Worm (Caenorhabditis elegans) whole organism, early embryonic: ENCODE measurements around the gene clec-158.

Experiments
- B0310.2 ChIP-seq: sonication (generic microtip); optimal IDR thresholded peaks from 2 replicates; lab custom pipeline; 2016; ENCODE audit warnings: mild to moderate bottlenecking, missing genetic modification characterization, missing compliant biosample characterization
- F13C5.2 ChIP-seq: sonication (generic microtip); optimal IDR thresholded peaks from 2 replicates; lab custom pipeline; 2017; ENCODE audit warnings: mild to moderate bottlenecking, missing genetic modification characterization, inconsistent platforms, missing compliant biosample characterization
- aly-1 ChIP-seq: sonication (generic microtip); optimal IDR thresholded peaks from 2 replicates; lab custom pipeline; 2016; ENCODE audit warnings: missing genetic modification characterization, missing compliant biosample characterization
- ama-1 ChIP-seq: fragments of 150-350 bp; optimal IDR thresholded peaks from 2 replicates; lab custom pipeline; 2014
- ceh-13 ChIP-seq: fragments of 200-800 bp; sonication (Bioruptor generic); optimal IDR thresholded peaks from 2 replicates; lab custom pipeline; 2018; ENCODE audit warnings: mild to moderate bottlenecking, missing genetic modification characterization, missing compliant biosample characterization
- ceh-36 ChIP-seq: sonication (generic microtip); optimal IDR thresholded peaks from 2 replicates; lab custom pipeline; 2016; ENCODE audit warnings: missing genetic modification characterization, inconsistent platforms, missing compliant biosample characterization
- ets-7 ChIP-seq: sonication (generic microtip); optimal IDR thresholded peaks from 2 replicates; lab custom pipeline; 2016; ENCODE audit warnings: missing genotype, missing genetic modification characterization, missing compliant biosample characterization
- flt-1 ChIP-seq: fragments of 200-800 bp; sonication (Bioruptor generic); IDR thresholded peaks from 2 replicates; pipeline ENCODE4 v1.3.6; 2022; ENCODE audit warnings: missing genetic modification characterization, missing compliant biosample characterization
- hmbx-1 ChIP-seq: sonication (generic microtip); optimal IDR thresholded peaks from 2 replicates; lab custom pipeline; 2016; ENCODE audit warnings: mild to moderate bottlenecking, missing genetic modification characterization, missing compliant biosample characterization
- hmg-4 ChIP-seq: fragments of 200-800 bp; sonication (Bioruptor generic); optimal IDR thresholded peaks from 2 replicates; lab custom pipeline; 2018; ENCODE audit warnings: mild to moderate bottlenecking, missing genetic modification characterization, missing compliant biosample characterization
- hnd-1 ChIP-seq: sonication (generic microtip); optimal IDR thresholded peaks from 2 replicates; lab custom pipeline; 2016; ENCODE audit warnings: missing genetic modification characterization, missing compliant biosample characterization
- pes-1 ChIP-seq: fragments of 200-800 bp; sonication (Bioruptor generic); IDR thresholded peaks from 2 replicates; pipeline ENCODE4 v1.3.6; 2022; ENCODE audit warnings: missing genetic modification reagents, missing genetic modification characterization, missing compliant biosample characterization
- scrt-1 ChIP-seq: fragments of 200-800 bp; sonication (Bioruptor generic); IDR thresholded peaks from 2 replicates; pipeline ENCODE4 v1.3.6; 2022; ENCODE audit warnings: missing genetic modification characterization, missing compliant biosample characterization
- sea-1 ChIP-seq: fragments of 200-800 bp; sonication (Bioruptor generic); conservative IDR thresholded peaks from 2 replicates; pipeline ENCODE4 v1.3.6; 2022; ENCODE audit warnings: missing genetic modification characterization, missing compliant biosample characterization
- tbx-11 ChIP-seq: fragments of 200-800 bp; sonication (Bioruptor generic); IDR thresholded peaks from 2 replicates; pipeline ENCODE4 v1.3.6; 2022; ENCODE audit warnings: missing genetic modification characterization, missing compliant biosample characterization
- tbx-37 ChIP-seq: fragments of 200-800 bp; sonication (Bioruptor generic); conservative IDR thresholded peaks from 2 replicates; pipeline ENCODE4 v1.3.6; 2022; ENCODE audit warnings: missing genetic modification reagents, missing genetic modification characterization, missing compliant biosample characterization
- tra-4 ChIP-seq: sonication (generic microtip); optimal IDR thresholded peaks from 2 replicates; lab custom pipeline; 2017; ENCODE audit warnings: missing genetic modification characterization, missing compliant biosample characterization

clec-158 gene

ce11 chrIII:6884203-6884602, 24.8 kb upstream of the clec-158 start, which contains the start of gene med-2:
med-2 (plus strand) TSS chrIII:6884503.
- no peak for TF ChIP-seq sea-1 (GFP tag; lab: Robert Waterston, UW)
- TF ChIP-seq hmg-4 (GFP tag; lab: Kevin White, UChicago) = no peak
- TF ChIP-seq hnd-1 = no peak
- no peak for TF ChIP-seq flt-1 (GFP tag; lab: Robert Waterston, UW)
- TF ChIP-seq scrt-1 = no peak
- TF ChIP-seq aly-1 = no peak
- no peak for TF ChIP-seq hmbx-1 (tag; lab: Kevin White, UChicago)
- TF ChIP-seq tbx-11 = no peak
- no peak for TF ChIP-seq F13C5.2 (tag; lab: Kevin White, UChicago)
- no peak for TF ChIP-seq ets-7 (tag; lab: Kevin White, UChicago)
- TF ChIP-seq ceh-13 (GFP tag; lab: Kevin White, UChicago) = no peak
- no peak for TF ChIP-seq ama-1 (lab: Kevin White, UChicago)
- TF ChIP-seq tra-4 = no peak
- TF ChIP-seq tbx-37 (GFP tag; lab: Robert Waterston, UW) = no peak
- TF ChIP-seq ceh-36 = no peak
- TF ChIP-seq B0310.2 (tag; lab: Kevin White, UChicago) = no peak
- TF ChIP-seq pes-1 (GFP tag; lab: Robert Waterston, UW) = no peak

DNA sequence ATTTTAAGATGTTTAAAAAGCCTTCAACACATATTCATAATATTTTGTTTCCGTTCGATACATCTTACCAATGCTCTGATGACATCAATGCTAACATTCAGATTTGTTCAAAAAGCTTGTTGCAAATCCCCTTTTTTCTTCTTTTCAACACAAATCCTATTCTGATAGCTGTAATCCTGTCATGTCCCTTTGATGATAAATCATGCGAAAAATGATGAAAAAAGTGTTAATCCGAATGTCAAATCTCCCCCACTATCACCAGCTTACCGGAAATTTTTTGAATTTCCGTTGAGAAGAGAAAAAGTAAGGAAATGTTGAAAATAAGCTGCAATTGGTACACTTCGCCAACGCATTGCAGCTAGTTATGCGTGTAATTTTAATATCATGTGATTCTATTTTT, 22.4 kb upstream of the clec-158 start:
- TF ChIP-seq sea-1 (GFP tag; lab: Robert Waterston, UW) = no peak
- TF ChIP-seq ama-1 (lab: Kevin White, UChicago) = no peak
- TF ChIP-seq ets-7 (tag; lab: Kevin White, UChicago) = no peak
- no peak for TF ChIP-seq hnd-1
- TF ChIP-seq B0310.2 (tag; lab: Kevin White, UChicago) = no peak
- no peak for TF ChIP-seq flt-1 (GFP tag; lab: Robert Waterston, UW)
- TF ChIP-seq tra-4 = no peak
- TF ChIP-seq tbx-37 (GFP tag; lab: Robert Waterston, UW) = no peak
- no peak for TF ChIP-seq pes-1 (GFP tag; lab: Robert Waterston, UW)
- no peak for TF ChIP-seq ceh-36
- TF ChIP-seq hmg-4 (GFP tag; lab: Kevin White, UChicago) = no peak
- TF ChIP-seq ceh-13 (GFP tag; lab: Kevin White, UChicago) = no peak
- no peak for TF ChIP-seq hmbx-1 (tag; lab: Kevin White, UChicago)
- TF ChIP-seq F13C5.2 (tag; lab: Kevin White, UChicago) = no peak
- TF ChIP-seq scrt-1 = no peak
- TF ChIP-seq aly-1 = no peak
- TF ChIP-seq tbx-11 = no peak

- TF ChIP-seq tra-4 (no peak), ets-7 (tag; lab: Kevin White, UChicago) (no peak), tbx-11 (no peak), hmbx-1 (tag; lab: Kevin White, UChicago) (no peak)
These were observed 21.4 kb upstream of the clec-158 start, which contains the start of gene K04C2.7 for ce11 chrIII:6880797-6881196. K04C2.7 (plus strand) TSS chrIII:6881097.

ce11 chrIII:6873724-6874123, 14.3 kb upstream of the clec-158 start:
- TF ChIP-seq hmbx-1 (tag; lab: Kevin White, UChicago) = no peak
- no peak for TF ChIP-seq flt-1 (GFP tag; lab: Robert Waterston, UW)
- no peak for TF ChIP-seq ets-7 (tag; lab: Kevin White, UChicago)
- no peak for TF ChIP-seq tra-4
- TF ChIP-seq hnd-1 = no peak
- no peak for TF ChIP-seq tbx-11
- TF ChIP-seq hmg-4 (GFP tag; lab: Kevin White, UChicago) = no peak
- TF ChIP-seq ama-1 (lab: Kevin White, UChicago) = no peak
- no peak for TF ChIP-seq ceh-13 (GFP tag; lab: Kevin White, UChicago)
- no peak for TF ChIP-seq F13C5.2 (tag; lab: Kevin White, UChicago)
- no peak for TF ChIP-seq tbx-37 (GFP tag; lab: Robert Waterston, UW)
- TF ChIP-seq sea-1 (GFP tag; lab: Robert Waterston, UW) = no peak
- TF ChIP-seq ceh-36 = no peak
- no peak for TF ChIP-seq pes-1 (GFP tag; lab: Robert Waterston, UW)
- TF ChIP-seq B0310.2 (tag; lab: Kevin White, UChicago) = no peak
- no peak for TF ChIP-seq aly-1
- TF ChIP-seq scrt-1 = no peak

ce11 chrIII:6872534-6873150, 13.3 kb upstream of the clec-158 start, which contains the start of gene K04C2.3:
K04C2.3 (plus strand) TSS chrIII:6873089.
- TF ChIP-seq tra-4 (no peak), B0310.2 (tag; lab: Kevin White, UChicago) (no peak), F13C5.2 (tag; lab: Kevin White, UChicago) (no peak), pes-1 (GFP tag; lab: Robert Waterston, UW) (no peak), ceh-13 (GFP tag; lab: Kevin White, UChicago) (no peak), aly-1 (no peak), scrt-1 (no peak), hmg-4 (GFP tag; lab: Kevin White, UChicago) (no peak), ets-7 (tag; lab: Kevin White, UChicago) (no peak), sea-1 (GFP tag; lab: Robert Waterston, UW) (no peak), ceh-36 (no peak), tbx-11 (no peak), hmbx-1 (tag; lab: Kevin White, UChicago) (no peak), flt-1 (GFP tag; lab: Robert Waterston, UW) (no peak), hnd-1 (no peak), tbx-37 (GFP tag; lab: Robert Waterston, UW) (no peak)

DNA sequence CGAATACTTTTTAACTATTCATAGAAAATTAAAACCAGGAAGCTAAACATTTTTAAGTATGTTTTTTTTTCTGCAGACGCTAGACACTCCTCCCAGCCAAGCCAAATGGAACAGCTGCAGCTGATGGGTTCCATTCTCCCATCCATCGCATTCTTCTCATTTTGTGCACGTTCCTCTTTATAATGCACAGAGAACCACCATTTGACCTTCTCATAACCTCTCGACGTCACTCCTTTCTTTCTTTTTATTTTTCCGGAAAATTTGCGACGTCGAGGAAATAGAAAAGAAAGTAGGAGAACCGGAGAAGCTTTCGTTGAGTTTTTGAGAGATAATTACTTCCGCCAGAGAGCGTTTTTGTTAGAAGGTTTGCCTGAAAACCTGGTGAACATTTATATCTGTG, 12.3 kb upstream of the clec-158 start:
- no peak for TF ChIP-seq ceh-13 (GFP tag; lab: Kevin White, UChicago)
- TF ChIP-seq sea-1 (GFP tag; lab: Robert Waterston, UW) = no peak
- TF ChIP-seq ets-7 (tag; lab: Kevin White, UChicago) = no peak
- TF ChIP-seq hmg-4 (GFP tag; lab: Kevin White, UChicago) = no peak
- no peak for TF ChIP-seq hmbx-1 (tag; lab: Kevin White, UChicago)
- no peak for TF ChIP-seq ceh-36
- TF ChIP-seq B0310.2 (tag; lab: Kevin White, UChicago) = no peak
- no peak for TF ChIP-seq tra-4

DNA sequence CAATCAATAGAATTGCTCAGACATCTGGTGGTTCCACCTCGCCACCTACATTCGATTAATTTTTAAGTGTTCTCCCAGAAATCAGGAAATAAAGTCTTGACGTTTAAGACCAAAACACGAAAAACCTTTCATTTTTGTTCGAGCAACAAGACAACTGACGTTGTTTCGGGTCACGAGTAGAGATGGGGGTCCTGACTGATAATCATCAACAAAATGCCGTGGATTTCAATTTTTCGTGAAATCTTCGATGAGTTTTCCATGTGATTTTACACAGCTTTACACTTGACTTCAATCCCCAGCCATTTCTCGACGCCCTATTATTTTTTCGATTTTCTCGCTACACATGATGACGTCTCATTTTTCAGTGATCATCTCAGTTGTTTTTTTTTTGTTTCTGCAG, 11.7 kb upstream of the clec-158 start:
- TF ChIP-seq ceh-13 (GFP tag; lab: Kevin White, UChicago) (no peak), tbx-11 (no peak), hnd-1 (no peak), B0310.2 (tag; lab: Kevin White, UChicago) (no peak)
